Worm (Caenorhabditis elegans) whole organism, L2 larva: Measurements from ENCODE around the gene F22B7.1.

ENCODE experiments used
- elt-1 ChIP-seq: fragments of 150-350 bp; optimal IDR thresholded peaks from 2 replicates; lab custom pipeline; 2014; ENCODE audit warnings: missing biosample characterization, missing genetic modification characterization
- nhr-11 ChIP-seq: fragments of 150-350 bp; optimal IDR thresholded peaks from 2 replicates; lab custom pipeline; 2014; ENCODE audit warnings: missing biosample characterization, missing genetic modification characterization
- unc-39 ChIP-seq: fragments of 150-350 bp; optimal IDR thresholded peaks from 2 replicates; lab custom pipeline; 2014; ENCODE audit warnings: missing biosample characterization, missing genetic modification characterization

- TF ChIP-seq nhr-11 (tag; lab: Kevin White, UChicago) (no peak), unc-39 (tag; lab: Kevin White, UChicago) (no peak), elt-1 (tag; lab: Kevin White, UChicago) (no peak)
These were observed 3.6 kb downstream of the F22B7.1 start for ce11 chrIII:8668717-8669116.
